Fruit fly (Drosophila melanogaster): ENCODE data around the gene CG3386.

Gene CG3386

dm6 chr3L:633272-634254 is 48.7 kb downstream of the CG3386 start (continued):
- TF ChIP-seq row (GFP tag; IDR thresholded peaks at IDR 0.05) = peak; percentile 89
- TF ChIP-seq Dbx (GFP tag; IDR thresholded peaks at IDR 0.05) = no peak
- peak; percentile 91 for TF ChIP-seq Xbp1 (GFP tag; optimal IDR thresholded peaks at IDR 0.05)
- peak; percentile 76 for TF ChIP-seq NfI (GFP tag; optimal IDR thresholded peaks at IDR 0.05)
- TF ChIP-seq usp (GFP tag; optimal IDR thresholded peaks at IDR 0.05) = no peak
- TF ChIP-seq Kr (GFP tag; optimal IDR thresholded peaks at IDR 0.05) = peak; percentile 13
- peak; percentile 81; the same call in 3 of the 4 replicates for TF ChIP-seq Gug (GFP tag; IDR thresholded peaks at IDR 0.05)
- TF ChIP-seq CG13424 (tag; optimal IDR thresholded peaks at IDR 0.05) = peak; percentile 85
- peak; percentile 11 for TF ChIP-seq CG6765 (GFP tag; optimal IDR thresholded peaks at IDR 0.05)
- peak; percentile 89 for TF ChIP-seq CG30431 (GFP tag; optimal IDR thresholded peaks at IDR 0.05)
- TF ChIP-seq CG30020 (tag; optimal IDR thresholded peaks at IDR 0.05) = peak; percentile 39
- peak; percentile 51 for TF ChIP-seq CG14014 (GFP tag; IDR thresholded peaks at IDR 0.05)
- TF ChIP-seq Sox100B (GFP tag; optimal IDR thresholded peaks at IDR 0.05) = peak; percentile 82
- peak; percentile 88 for TF ChIP-seq unpg (GFP tag; optimal IDR thresholded peaks at IDR 0.05)
- peak; percentile 58 for TF ChIP-seq Fer3 (tag; optimal IDR thresholded peaks at IDR 0.05)
- TF ChIP-seq MBD-R2 (GFP tag; IDR thresholded peaks at IDR 0.05) = peak; percentile 38; the same call in 1 of the 2 replicates
- no peak for TF ChIP-seq B-H2 (GFP tag; optimal IDR thresholded peaks at IDR 0.05)
- peak; percentile 88 for TF ChIP-seq Optix (GFP tag; IDR thresholded peaks at IDR 0.05)
- TF ChIP-seq abd-A (tag; optimal IDR thresholded peaks at IDR 0.05) = no peak
- TF ChIP-seq ERR (GFP tag; optimal IDR thresholded peaks at IDR 0.05) = peak; percentile 12
- peak; percentile 83 for TF ChIP-seq CG9609 (GFP tag; optimal IDR thresholded peaks at IDR 0.05)
- TF ChIP-seq sima (GFP tag; optimal IDR thresholded peaks at IDR 0.05) = peak; percentile 13
- peak; percentile 79 for TF ChIP-seq NC2β (GFP tag; optimal IDR thresholded peaks at IDR 0.05)
- peak; percentile 82 for TF ChIP-seq CG16815 (GFP tag; optimal IDR thresholded peaks at IDR 0.05)
- no peak for TF ChIP-seq luna (GFP tag; optimal IDR thresholded peaks at IDR 0.05)
- TF ChIP-seq Hsf (GFP tag; optimal IDR thresholded peaks at IDR 0.05) = peak; percentile 87
- TF ChIP-seq CG34422 (GFP tag; IDR thresholded peaks at IDR 0.05) = peak; percentile 87
- TF ChIP-seq chn (GFP tag; optimal IDR thresholded peaks at IDR 0.05) = peak; percentile 94
- peak; percentile 86 for TF ChIP-seq jumu (GFP tag; optimal IDR thresholded peaks at IDR 0.05)
- peak; percentile 15 for TF ChIP-seq zen (tag; optimal IDR thresholded peaks at IDR 0.05)
- no peak for TF ChIP-seq CG2129 (GFP tag; IDR thresholded peaks at IDR 0.05; ENCODE audit: partially characterized antibody)
- TF ChIP-seq lilli (GFP tag; optimal IDR thresholded peaks at IDR 0.05) = peak; percentile 72
- TF ChIP-seq pho (GFP tag; optimal IDR thresholded peaks at IDR 0.05) = peak; percentile 1
- TF ChIP-seq CG10147 (GFP tag; optimal IDR thresholded peaks at IDR 0.05) = peak; percentile 49
- peak; percentile 88 for TF ChIP-seq CG11504 (tag; optimal IDR thresholded peaks at IDR 0.05)
- TF ChIP-seq CG8388 (GFP tag; optimal IDR thresholded peaks at IDR 0.05) = peak; percentile 91
- TF ChIP-seq CG34224 (GFP tag; IDR thresholded peaks at IDR 0.05; ENCODE audit: partially characterized antibody) = no peak
- TF ChIP-seq CG12744 (GFP tag; optimal IDR thresholded peaks at IDR 0.05) = peak; percentile 54
- TF ChIP-seq ci (GFP tag; IDR thresholded peaks at IDR 0.05) = peak; percentile 95
- TF ChIP-seq CG9437 (GFP tag; optimal IDR thresholded peaks at IDR 0.05) = peak; percentile 75
- peak; percentile 83 for TF ChIP-seq Asciz (GFP tag; optimal IDR thresholded peaks at IDR 0.05)
- peak; percentile 29 for TF ChIP-seq CG2116 (GFP tag; optimal IDR thresholded peaks at IDR 0.05)
- TF ChIP-seq CG12219 (GFP tag; optimal IDR thresholded peaks at IDR 0.05) = peak; percentile 76
- TF ChIP-seq Lpt (GFP tag; optimal IDR thresholded peaks at IDR 0.05) = no peak
- TF ChIP-seq GATAe (GFP tag; conservative IDR thresholded peaks at IDR 0.05) = no peak
- peak; percentile 90 for TF ChIP-seq Atf-2 (GFP tag; optimal IDR thresholded peaks at IDR 0.05)
- peak; percentile 65 for TF ChIP-seq Ada2b (GFP tag; IDR thresholded peaks at IDR 0.05)
- TF ChIP-seq CG17328 (GFP tag; IDR thresholded peaks at IDR 0.05) = peak; percentile 93
- TF ChIP-seq CG8281 (tag; optimal IDR thresholded peaks at IDR 0.05) = peak; percentile 60
